Fruit fly (Drosophila melanogaster): ENCODE measurements around the gene Anp.

- TF ChIP-seq Hr39 (optimal IDR thresholded peaks at IDR 0.05): no peak
- TF ChIP-seq rib (GFP tag; IDR thresholded peaks at IDR 0.05): no peak
- TF ChIP-seq Atf-2 (GFP tag; optimal IDR thresholded peaks at IDR 0.05): no peak
- no peak for TF ChIP-seq CG4424 (GFP tag; optimal IDR thresholded peaks at IDR 0.05)
- no peak for TF ChIP-seq CG17359 (tag; optimal IDR thresholded peaks at IDR 0.05)
- no peak for TF ChIP-seq chm (GFP tag; IDR thresholded peaks at IDR 0.05)
- TF ChIP-seq CG8924 (tag; optimal IDR thresholded peaks at IDR 0.05): no peak
- no peak for TF ChIP-seq CG13123 (GFP tag; optimal IDR thresholded peaks at IDR 0.05)
- no peak for TF ChIP-seq Poxn (GFP tag; IDR thresholded peaks at IDR 0.05)
These were observed 48.7 kb downstream of the Anp start for dm6 chr3R:30258298-30258990.
